Worm (Caenorhabditis elegans) whole organism, L4/young adult: Measurements from ENCODE around the gene C26H9A.4.

ENCODE experiments used
- W03F9.2 ChIP-seq: fragments of 150-350 bp; optimal IDR thresholded peaks from 2 replicates; lab custom pipeline; 2014; ENCODE audit warnings: missing biosample characterization, missing genetic modification characterization
- dao-5 ChIP-seq: sonication (generic microtip); optimal IDR thresholded peaks from 2 replicates; lab custom pipeline; 2016; ENCODE audit warnings: missing genotype, missing genetic modification characterization, moderate library complexity, missing compliant biosample characterization
- him-1 ChIP-seq: sonication (generic microtip); optimal IDR thresholded peaks from 2 replicates; lab custom pipeline; 2016; ENCODE audit warnings: missing genotype, missing genetic modification reagents, missing genetic modification characterization, missing compliant biosample characterization

C26H9A.4 gene

DNA sequence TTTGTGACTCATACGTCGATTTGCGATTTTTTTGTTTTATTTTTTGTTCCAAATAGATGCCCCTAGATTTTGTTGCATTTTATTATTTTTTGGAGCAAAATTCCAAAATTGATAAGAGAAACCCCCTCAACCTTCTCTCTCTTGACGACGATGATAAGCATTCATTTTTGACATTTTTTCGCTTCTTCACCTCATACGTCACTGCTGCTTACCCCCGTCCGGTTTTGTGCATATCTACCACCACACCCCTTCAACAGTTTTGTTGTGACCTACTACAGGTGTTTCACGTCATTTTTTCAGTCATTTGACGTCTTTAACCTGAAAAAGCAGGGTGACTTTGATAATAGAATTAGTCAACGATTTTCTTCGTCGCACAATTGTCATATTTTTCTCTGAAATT is 45.7 kb downstream of the C26H9A.4 start:
- TF ChIP-seq W03F9.2 = no peak

DNA sequence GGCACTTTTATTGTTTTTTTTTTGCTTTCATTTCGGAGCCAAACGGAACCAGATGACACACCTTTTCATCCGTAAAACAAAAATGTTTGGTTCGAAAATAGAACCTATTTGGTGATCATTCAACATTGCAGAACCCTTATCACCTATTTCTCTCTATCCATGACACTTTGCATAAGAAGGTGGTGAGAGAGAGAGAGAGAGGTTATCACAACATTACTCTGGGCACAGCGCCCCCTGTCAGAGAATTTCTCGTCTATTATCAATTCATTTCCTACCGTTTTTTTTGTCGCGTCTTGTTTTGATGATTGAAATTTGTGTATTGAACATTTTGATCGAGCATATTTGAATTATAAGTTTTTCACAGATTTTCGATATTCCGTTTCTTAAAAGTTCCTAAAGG is 47.0 kb downstream of the C26H9A.4 start:
- no peak for TF ChIP-seq W03F9.2
- no peak for TF ChIP-seq dao-5 (tag; lab: Kevin White, UChicago)
- no peak for TF ChIP-seq him-1 (tag; lab: Kevin White, UChicago)

DNA sequence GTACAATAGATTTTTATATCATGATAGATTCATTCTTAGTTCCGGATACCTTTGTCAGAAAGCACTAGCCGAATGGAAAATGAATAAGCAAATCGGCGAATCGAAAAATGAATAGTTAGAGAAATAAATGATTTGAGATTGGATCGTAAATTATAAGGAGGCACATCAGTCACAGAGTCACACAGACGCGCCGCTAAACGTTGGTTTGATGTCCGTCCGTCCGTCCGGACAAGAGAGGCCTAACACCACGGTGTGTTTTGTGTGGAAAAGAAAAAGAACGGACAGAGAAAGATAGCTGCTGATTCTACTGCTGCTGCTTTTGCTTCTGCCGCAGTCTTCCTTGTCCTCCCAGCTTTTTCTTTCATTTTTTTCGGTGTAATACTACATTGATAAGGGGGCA is 47.7 kb downstream of the C26H9A.4 start:
- no peak for TF ChIP-seq him-1 (tag; lab: Kevin White, UChicago)
- no peak for TF ChIP-seq W03F9.2
- no peak for TF ChIP-seq dao-5 (tag; lab: Kevin White, UChicago)
